Worm (Caenorhabditis elegans): ENCODE measurements around the gene F59A7.7.

Gene F59A7.7

DNA sequence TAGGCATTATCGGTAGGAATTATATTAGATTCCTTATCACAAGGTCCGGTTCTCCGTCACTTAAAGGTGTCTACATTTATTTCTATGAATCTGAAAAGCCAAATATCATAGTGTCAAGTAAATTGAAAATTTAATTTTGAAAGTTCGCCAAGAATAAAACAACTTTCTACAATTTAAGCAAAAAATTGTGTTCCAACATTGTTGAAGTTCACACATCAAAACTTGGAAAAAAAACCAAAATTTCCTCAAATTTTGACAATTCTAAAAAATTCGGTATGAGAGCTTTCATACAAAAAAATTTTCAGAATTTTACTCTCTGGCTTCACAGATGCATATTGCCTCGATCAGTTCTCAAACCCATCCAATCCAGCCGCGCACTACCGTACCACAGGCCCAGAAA, at the start of gene F59A7.7:
TSS of gene F59A7.7 (plus strand) at position 301 of the 400 bp plus-strand sequence.
- TF ChIP-seq F10B5.3 (tag; optimal IDR thresholded peaks at IDR 0.05) (no peak), ceh-28 (tag; optimal IDR thresholded peaks at IDR 0.05) (no peak), madf-9 (GFP tag; conservative IDR thresholded peaks at IDR 0.05) (no peak), jun-1 (tag; optimal IDR thresholded peaks at IDR 0.05) (no peak), F49E8.2 (tag; optimal IDR thresholded peaks at IDR 0.05; ENCODE audit: borderline replicate concordance) (no peak), ZK546.5 (tag; optimal IDR thresholded peaks at IDR 0.05) (no peak), ztf-7 (tag; optimal IDR thresholded peaks at IDR 0.05) (no peak), lin-38 (GFP tag; IDR thresholded peaks at IDR 0.05) (no peak), dpl-1 (GFP tag; optimal IDR thresholded peaks at IDR 0.05) (no peak), nhr-102 (tag; optimal IDR thresholded peaks at IDR 0.05) (no peak), hmg-1.1 (GFP tag; IDR thresholded peaks at IDR 0.05) (no peak)

DNA sequence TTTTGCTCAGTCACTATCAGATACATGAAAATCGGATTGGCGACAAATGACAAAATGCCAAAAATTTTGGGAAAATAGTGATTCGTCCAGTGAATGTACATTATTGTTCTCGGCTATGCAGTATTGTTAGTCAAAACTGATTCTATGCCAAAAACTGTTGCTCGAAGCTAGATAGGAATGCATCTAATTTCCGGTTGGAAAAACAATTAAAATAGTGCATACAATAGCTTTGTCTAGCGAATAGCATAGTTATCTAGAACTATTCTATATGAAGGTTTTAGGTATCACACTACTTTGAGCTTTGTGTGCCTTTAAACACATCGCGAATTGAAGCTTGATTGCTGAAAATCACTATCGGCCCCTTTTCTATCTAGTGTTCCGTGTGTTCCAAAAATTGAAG, 47.1 kb upstream of the F59A7.7 start, which contains the start of gene srj-15:
TSS of gene srj-15 (minus strand) at position 101 of the 400 bp plus-strand sequence.
- TF ChIP-seq lin-13 (GFP tag; optimal IDR thresholded peaks at IDR 0.05): no peak
- no peak for TF ChIP-seq nhr-102 (tag; optimal IDR thresholded peaks at IDR 0.05)
- no peak for TF ChIP-seq ceh-82 (tag; optimal IDR thresholded peaks at IDR 0.05)
- no peak for TF ChIP-seq nhr-77 (tag; optimal IDR thresholded peaks at IDR 0.05)
- no peak for TF ChIP-seq F26F4.8 (GFP tag; conservative IDR thresholded peaks at IDR 0.05)
- TF ChIP-seq gei-8 (GFP tag; optimal IDR thresholded peaks at IDR 0.05): no peak
- no peak for TF ChIP-seq D1046.2 (GFP tag; IDR thresholded peaks at IDR 0.05)
- no peak for TF ChIP-seq nhr-76 (tag; optimal IDR thresholded peaks at IDR 0.05)
- no peak for TF ChIP-seq arid-1 (GFP tag; conservative IDR thresholded peaks at IDR 0.05)
- TF ChIP-seq Y105C5A.15 (GFP tag; IDR thresholded peaks at IDR 0.05): no peak
- no peak for TF ChIP-seq unc-62 (GFP tag; optimal IDR thresholded peaks at IDR 0.05 in 1 of 2)
- no peak for TF ChIP-seq unc-62 (tag; optimal IDR thresholded peaks at IDR 0.05)
- no peak for TF ChIP-seq hif-1 (tag; optimal IDR thresholded peaks at IDR 0.05)
- TF ChIP-seq Y5F2A.4 (GFP tag; optimal IDR thresholded peaks at IDR 0.05): no peak
- no peak for TF ChIP-seq skn-1 (tag; optimal IDR thresholded peaks at IDR 0.05)
- TF ChIP-seq lsy-2 (tag; optimal IDR thresholded peaks at IDR 0.05): no peak
- no peak for TF ChIP-seq snpc-4 (tag; optimal IDR thresholded peaks at IDR 0.05)
- no peak for TF ChIP-seq sdz-12 (GFP tag; optimal IDR thresholded peaks at IDR 0.05)
- TF ChIP-seq jun-1 (tag; optimal IDR thresholded peaks at IDR 0.05): no peak
- TF ChIP-seq egl-27 (tag; optimal IDR thresholded peaks at IDR 0.05): no peak

DNA sequence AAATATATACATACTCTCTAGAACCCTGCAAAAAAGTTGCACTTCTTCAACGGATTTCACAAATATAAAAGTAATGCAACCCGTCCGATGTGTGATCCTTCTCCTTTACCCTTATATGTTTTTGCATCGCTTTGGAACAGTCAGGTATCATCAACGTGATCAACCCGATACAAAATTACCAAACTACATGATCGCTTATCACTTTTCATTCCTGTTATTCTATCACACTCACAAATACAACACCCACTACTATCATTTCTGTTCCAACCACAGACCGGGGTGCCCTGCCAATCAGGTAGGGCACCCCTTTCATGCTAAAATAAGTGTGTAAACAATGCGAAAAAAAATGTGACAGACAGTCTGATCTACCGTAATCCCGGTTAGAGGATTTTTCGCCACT, 44.9 kb upstream of the F59A7.7 start:
- TF ChIP-seq dmd-6 (GFP tag; IDR thresholded peaks at IDR 0.05): peak; percentile 37; the same call in 1 of the 2 replicates
- TF ChIP-seq nhr-28 (tag; optimal IDR thresholded peaks at IDR 0.05): peak; percentile 11
- peak; percentile 49 for TF ChIP-seq aha-1 (tag)
- no peak for TF ChIP-seq mdl-1 (tag; optimal IDR thresholded peaks at IDR 0.05)
- no peak for TF ChIP-seq hmg-1.1 (GFP tag; IDR thresholded peaks at IDR 0.05)
- no peak for TF ChIP-seq unc-62 (GFP tag; optimal IDR thresholded peaks at IDR 0.05 in 1 of 2)
- TF ChIP-seq unc-62 (tag; optimal IDR thresholded peaks at IDR 0.05): no peak
- TF ChIP-seq nhr-76 (tag; optimal IDR thresholded peaks at IDR 0.05): peak; percentile 39

DNA sequence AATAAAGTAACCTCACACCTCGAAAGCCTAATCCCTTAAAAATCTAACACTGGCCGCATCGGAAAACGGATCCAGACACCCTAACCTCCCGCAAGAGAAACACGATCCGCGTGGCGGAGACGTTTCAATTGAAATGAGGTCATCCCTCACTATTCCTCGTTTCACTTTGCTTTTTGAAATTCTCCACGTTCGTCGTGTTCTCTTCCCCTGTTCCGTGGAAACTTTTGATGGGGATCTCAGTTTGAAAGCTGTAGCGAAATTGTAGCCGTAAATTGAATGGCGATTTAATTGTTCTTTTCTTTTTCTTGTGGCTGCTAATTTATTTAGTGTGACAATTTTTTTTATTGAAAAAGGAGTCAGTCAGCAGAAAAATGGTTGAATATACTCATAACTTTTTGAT, 43.1 kb upstream of the F59A7.7 start:
- TF ChIP-seq aha-1 (tag) (peak; percentile 59), lin-39 (tag; optimal IDR thresholded peaks at IDR 0.05) (no peak), fkh-10 (GFP tag; optimal IDR thresholded peaks at IDR 0.05) (no peak), lin-1 (GFP tag; IDR thresholded peaks at IDR 0.05) (no peak)

DNA sequence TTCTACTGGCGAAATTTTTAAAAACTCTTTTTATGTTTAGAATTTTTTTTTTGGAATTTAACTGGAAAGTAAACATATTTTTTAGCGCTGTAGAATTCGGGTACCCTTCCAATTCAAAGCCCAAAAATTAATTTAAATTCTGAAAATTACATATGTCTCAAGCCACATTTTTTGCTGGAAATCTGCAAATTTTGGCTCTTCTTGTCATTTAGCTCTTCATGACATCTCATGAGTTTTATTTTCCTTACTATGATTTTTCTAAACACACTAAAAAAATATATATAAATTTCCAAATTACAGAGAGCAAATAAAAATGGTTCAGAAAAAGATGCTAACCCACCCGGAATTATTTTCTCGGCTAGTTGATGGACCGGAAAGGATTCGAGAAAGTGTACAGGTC, 42.6 kb upstream of the F59A7.7 start, which contains the start of gene acs-3:
TSS of gene acs-3 (plus strand) at position 301 of the 400 bp plus-strand sequence.
- TF ChIP-seq unc-62 (GFP tag; optimal IDR thresholded peaks at IDR 0.05 in 1 of 2): peak in 1 of 2 experiments; percentile 41
- TF ChIP-seq unc-62 (tag; optimal IDR thresholded peaks at IDR 0.05): no peak
- TF ChIP-seq nhr-6 (tag; optimal IDR thresholded peaks at IDR 0.05): no peak
